Fruit fly (Drosophila melanogaster): ENCODE data around the gene wor.
A peak's percentile ranks its signal among the peaks of the same experiment; 100 is the strongest.

The wor gene

DNA sequence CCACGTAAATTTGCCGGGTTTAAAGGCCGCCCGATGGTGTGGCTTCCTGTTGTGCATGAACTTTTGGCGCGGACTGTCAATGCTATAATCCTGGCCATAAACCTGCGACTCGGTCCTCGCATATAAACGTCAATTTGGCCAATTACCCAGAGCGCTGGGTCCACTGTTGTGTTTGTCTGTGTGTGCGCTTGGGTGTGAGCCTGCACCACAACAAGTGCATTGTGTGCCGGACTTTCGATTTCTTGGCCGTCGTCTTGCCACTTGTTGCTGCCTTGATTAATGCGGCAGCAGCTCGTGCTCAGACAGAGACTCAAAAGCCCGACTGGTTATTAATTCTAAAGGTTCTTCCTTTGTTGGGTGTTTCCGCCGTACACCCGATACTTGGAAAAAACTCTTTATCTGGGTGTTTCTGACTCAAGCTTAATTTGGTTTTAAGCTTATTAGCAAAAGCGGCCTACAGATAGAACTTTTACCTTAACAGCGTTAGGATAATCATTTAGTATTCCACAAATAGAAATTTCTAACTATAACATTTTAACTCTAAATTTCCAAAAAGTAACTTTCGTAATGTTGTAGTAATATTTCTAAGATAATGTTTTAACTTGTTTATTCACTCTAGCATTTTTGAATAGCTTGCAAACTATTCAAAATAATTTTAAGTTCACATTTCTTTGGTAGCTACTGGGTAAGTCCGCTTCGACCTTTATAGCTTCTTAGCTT, 37.3 kb downstream of the wor start (continued):
- TF ChIP-seq Ets96B (tag; optimal IDR thresholded peaks at IDR 0.05) (peak; percentile 37), CG3919 (GFP tag; optimal IDR thresholded peaks at IDR 0.05) (peak; percentile 25), CG8319 (GFP tag; optimal IDR thresholded peaks at IDR 0.05) (no peak), Ets21C (GFP tag; optimal IDR thresholded peaks at IDR 0.05) (peak; percentile 20), CG6163 (GFP tag; IDR thresholded peaks at IDR 0.05) (peak; percentile 31; the same call in 1 of the 3 replicates), CG4318 (GFP tag; optimal IDR thresholded peaks at IDR 0.05) (no peak), CG9139 (GFP tag; optimal IDR thresholded peaks at IDR 0.05) (no peak), dsx (GFP tag; optimal IDR thresholded peaks at IDR 0.05; ENCODE audit: poor library complexity, severe bottlenecking) (no peak), CG10669 (GFP tag; optimal IDR thresholded peaks at IDR 0.05) (peak; percentile 47), pdm3 (GFP tag; optimal IDR thresholded peaks at IDR 0.05) (peak; percentile 34), eg (GFP tag; IDR thresholded peaks at IDR 0.05) (no peak), CG8119 (GFP tag; IDR thresholded peaks at IDR 0.05) (no peak), OdsH (GFP tag; optimal IDR thresholded peaks at IDR 0.05) (peak; percentile 35), acj6 (GFP tag; optimal IDR thresholded peaks at IDR 0.05) (peak; percentile 44), CG1621 (tag; optimal IDR thresholded peaks at IDR 0.05) (peak; percentile 12), dac (GFP tag; optimal IDR thresholded peaks at IDR 0.05) (no peak), CG8632 (GFP tag; optimal IDR thresholded peaks at IDR 0.05) (peak; percentile 50), Smox (GFP tag; optimal IDR thresholded peaks at IDR 0.05) (peak; percentile 52), Hr38 (GFP tag; optimal IDR thresholded peaks at IDR 0.05) (no peak), CG34406 (GFP tag; optimal IDR thresholded peaks at IDR 0.05) (no peak), fd85E (GFP tag; optimal IDR thresholded peaks at IDR 0.05) (no peak), CG31627 (GFP tag; optimal IDR thresholded peaks at IDR 0.05) (peak; percentile 50), Eip75B (GFP tag; optimal IDR thresholded peaks at IDR 0.05) (peak; percentile 26), Eip93F (GFP tag; optimal IDR thresholded peaks at IDR 0.05) (no peak), CG11762 (GFP tag; optimal IDR thresholded peaks at IDR 0.05; ENCODE audit: insufficient read depth) (no peak), Lpt (GFP tag; optimal IDR thresholded peaks at IDR 0.05) (no peak), fkh (GFP tag; optimal IDR thresholded peaks at IDR 0.05) (no peak), CG11294 (GFP tag; IDR thresholded peaks at IDR 0.05) (no peak), Hr39 (GFP tag; optimal IDR thresholded peaks at IDR 0.05) (peak; percentile 42)

DNA sequence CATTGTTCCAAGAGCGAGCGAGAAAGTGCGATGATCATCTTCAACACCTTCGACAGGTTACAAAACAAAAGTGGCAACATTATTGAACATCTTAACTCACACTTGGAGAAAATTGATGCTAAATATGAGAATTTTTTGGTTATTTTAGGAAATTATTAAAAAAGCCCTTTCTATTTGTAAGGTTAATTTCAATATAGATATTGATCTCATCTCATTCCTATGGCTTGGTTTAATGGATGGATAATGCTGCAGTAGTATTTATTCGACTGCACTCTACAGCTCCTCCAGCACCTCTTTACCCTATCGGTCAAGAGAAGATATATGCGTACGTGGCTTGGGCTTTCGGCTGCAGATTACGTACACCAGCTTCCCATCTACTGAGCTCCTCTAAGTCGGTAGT, 38.6 kb downstream of the wor start:
- peak; percentile 48 for TF ChIP-seq esn (GFP tag; optimal IDR thresholded peaks at IDR 0.05)
- TF ChIP-seq Sox15 (GFP tag; optimal IDR thresholded peaks at IDR 0.05), result no peak
- no peak for TF ChIP-seq CG6276 (GFP tag; optimal IDR thresholded peaks at IDR 0.05)
- peak; percentile 42 for TF ChIP-seq fd59A (GFP tag; optimal IDR thresholded peaks at IDR 0.05)
- peak; percentile 15 for TF ChIP-seq CG8632 (GFP tag; optimal IDR thresholded peaks at IDR 0.05)
- peak; percentile 29 for TF ChIP-seq Eip75B (GFP tag; optimal IDR thresholded peaks at IDR 0.05)
- no peak for TF ChIP-seq CG4318 (GFP tag; optimal IDR thresholded peaks at IDR 0.05)
- no peak for TF ChIP-seq fd85E (GFP tag; optimal IDR thresholded peaks at IDR 0.05)
- no peak for TF ChIP-seq CG6854 (GFP tag; optimal IDR thresholded peaks at IDR 0.05)
- TF ChIP-seq Eip78C (GFP tag), result peak; percentile 87
- TF ChIP-seq Hr39 (GFP tag; optimal IDR thresholded peaks at IDR 0.05), result peak; percentile 57
- no peak for TF ChIP-seq Blimp-1 (GFP tag; optimal IDR thresholded peaks at IDR 0.05)
- TF ChIP-seq CG3032 (tag; optimal IDR thresholded peaks at IDR 0.05), result peak; percentile 69
- peak; percentile 42 for TF ChIP-seq acj6 (GFP tag; optimal IDR thresholded peaks at IDR 0.05)
- TF ChIP-seq Ets96B (tag; optimal IDR thresholded peaks at IDR 0.05), result peak; percentile 76
- peak; percentile 17 for TF ChIP-seq CG34406 (GFP tag; optimal IDR thresholded peaks at IDR 0.05)
- TF ChIP-seq pdm3 (GFP tag; optimal IDR thresholded peaks at IDR 0.05), result peak; percentile 3
- TF ChIP-seq Smox (GFP tag; optimal IDR thresholded peaks at IDR 0.05), result peak; percentile 31
- TF ChIP-seq ss (GFP tag; optimal IDR thresholded peaks at IDR 0.05), result peak in 1 of 2 experiments; percentile 35
- TF ChIP-seq Hr38 (GFP tag; optimal IDR thresholded peaks at IDR 0.05), result no peak
- TF ChIP-seq CG1621 (tag; optimal IDR thresholded peaks at IDR 0.05), result no peak
- no peak for TF ChIP-seq CG16779 (tag; optimal IDR thresholded peaks at IDR 0.05)
- TF ChIP-seq net (GFP tag; optimal IDR thresholded peaks at IDR 0.05), result no peak
- peak; percentile 66 for TF ChIP-seq topi (GFP tag; optimal IDR thresholded peaks at IDR 0.05)
- TF ChIP-seq cyc (GFP tag; optimal IDR thresholded peaks at IDR 0.05), result peak; percentile 54
- peak; percentile 49 for TF ChIP-seq spab (GFP tag; optimal IDR thresholded peaks at IDR 0.05)
- TF ChIP-seq CG6808 (GFP tag; optimal IDR thresholded peaks at IDR 0.05), result peak; percentile 23
- peak; percentile 33 for TF ChIP-seq OdsH (GFP tag; optimal IDR thresholded peaks at IDR 0.05)
- TF ChIP-seq CG32006 (GFP tag; optimal IDR thresholded peaks at IDR 0.05), result no peak
- TF ChIP-seq svp (GFP tag), result peak; percentile 79
- no peak for TF ChIP-seq Hr4 (GFP tag; optimal IDR thresholded peaks at IDR 0.05)
- peak; percentile 58 for TF ChIP-seq Met (GFP tag; optimal IDR thresholded peaks at IDR 0.05)
- no peak for TF ChIP-seq Ets21C (GFP tag; optimal IDR thresholded peaks at IDR 0.05)

All from whole organism, prepupa.